Worm (Caenorhabditis elegans): ENCODE results near the gene tost-1.

The tost-1 gene

DNA sequence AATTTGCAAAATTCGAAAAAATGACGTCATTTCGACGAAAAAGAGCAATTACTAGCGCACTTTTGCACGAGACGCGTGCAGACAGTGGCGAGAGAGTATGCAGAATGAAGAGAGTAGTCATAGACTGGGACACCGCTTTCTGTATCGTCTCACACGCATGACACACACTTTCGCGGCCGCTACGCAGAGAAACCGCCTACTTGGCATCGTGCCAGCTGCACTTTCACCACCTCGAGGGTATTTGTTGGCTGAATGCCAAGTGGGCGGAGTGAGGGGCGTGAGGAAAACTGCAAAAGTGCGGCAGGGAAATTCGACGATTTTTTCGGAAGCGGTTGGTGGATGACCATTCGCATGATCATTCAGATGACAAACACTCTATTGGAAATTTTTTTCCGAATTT is 21.6 kb upstream of the tost-1 start:
- TF ChIP-seq nhr-84 (tag; optimal IDR thresholded peaks at IDR 0.05) (no peak), lin-39 (tag; optimal IDR thresholded peaks at IDR 0.05) (peak; percentile 93), fkh-8 (tag; optimal IDR thresholded peaks at IDR 0.05) (peak; percentile 100), isw-1 (GFP tag; IDR thresholded peaks at IDR 0.05) (peak; percentile 98), pqm-1 (tag; optimal IDR thresholded peaks at IDR 0.05) (peak; percentile 95), F16B12.6 (tag; optimal IDR thresholded peaks at IDR 0.05) (peak; percentile 68), nhr-90 (tag; optimal IDR thresholded peaks at IDR 0.05; ENCODE audit: poor library complexity) (peak; percentile 99), nhr-47 (tag; optimal IDR thresholded peaks at IDR 0.05) (peak; percentile 100), nhr-20 (tag; optimal IDR thresholded peaks at IDR 0.05) (peak; percentile 100), lir-3 (tag; optimal IDR thresholded peaks at IDR 0.05; ENCODE audit: poor library complexity) (peak; percentile 98), elt-3 (tag; optimal IDR thresholded peaks at IDR 0.05) (peak in 5 of 6 experiments; percentile 68 to 98 (median 97)), ets-5 (GFP tag; IDR thresholded peaks at IDR 0.05) (no peak), aly-2 (tag; optimal IDR thresholded peaks at IDR 0.05) (peak; percentile 90), grh-1 (GFP tag; IDR thresholded peaks at IDR 0.05) (peak; percentile 99), dsc-1 (tag; optimal IDR thresholded peaks at IDR 0.05) (peak; percentile 100), aha-1 (tag; optimal IDR thresholded peaks at IDR 0.05) (peak; percentile 95), fos-1 (tag; optimal IDR thresholded peaks at IDR 0.05) (peak; percentile 97), nhr-76 (tag; optimal IDR thresholded peaks at IDR 0.05) (peak; percentile 69), hpl-2 (GFP tag; optimal IDR thresholded peaks at IDR 0.05) (peak; percentile 95), mab-9 (GFP tag; IDR thresholded peaks at IDR 0.05) (peak; percentile 98), sup-37 (GFP tag; optimal IDR thresholded peaks at IDR 0.05) (peak; percentile 100), ces-1 (GFP tag; optimal IDR thresholded peaks at IDR 0.05) (peak; percentile 69), ztf-4 (tag; optimal IDR thresholded peaks at IDR 0.05) (peak; percentile 99), hlh-17 (GFP tag; optimal IDR thresholded peaks at IDR 0.05; ENCODE audit: borderline replicate concordance) (no peak), mep-1 (tag; optimal IDR thresholded peaks at IDR 0.05) (peak; percentile 96), elt-2 (tag; optimal IDR thresholded peaks at IDR 0.05) (peak; percentile 99), nhr-28 (tag; optimal IDR thresholded peaks at IDR 0.05) (no peak), unc-86 (tag; optimal IDR thresholded peaks at IDR 0.05) (peak; percentile 100), nhr-12 (tag; optimal IDR thresholded peaks at IDR 0.05) (peak; percentile 43), lin-15B (tag; optimal IDR thresholded peaks at IDR 0.05) (peak; percentile 94), lin-35 (GFP tag; optimal IDR thresholded peaks at IDR 0.05) (peak; percentile 94 to 95), efl-3 (GFP tag; optimal IDR thresholded peaks at IDR 0.05) (peak; percentile 95), pag-3 (tag; optimal IDR thresholded peaks at IDR 0.05; ENCODE audit: borderline replicate concordance, insufficient read depth) (peak; percentile 80), mef-2 (tag; optimal IDR thresholded peaks at IDR 0.05) (peak; percentile 96), lin-13 (GFP tag; optimal IDR thresholded peaks at IDR 0.05) (peak; percentile 100), nhr-11 (tag; optimal IDR thresholded peaks at IDR 0.05) (peak; percentile 94), lsy-2 (tag; optimal IDR thresholded peaks at IDR 0.05) (peak; percentile 97), dpl-1 (GFP tag; optimal IDR thresholded peaks at IDR 0.05) (peak; percentile 89 to 91 (median 89)), ceh-90 (tag; optimal IDR thresholded peaks at IDR 0.05) (peak; percentile 73), C04F5.9 (tag; optimal IDR thresholded peaks at IDR 0.05) (peak; percentile 97), mdl-1 (tag; optimal IDR thresholded peaks at IDR 0.05) (peak; percentile 45 to 99), swsn-7 (tag; optimal IDR thresholded peaks at IDR 0.05) (peak; percentile 100), vab-15 (tag; optimal IDR thresholded peaks at IDR 0.05) (peak; percentile 98), ceh-8 (GFP tag; optimal IDR thresholded peaks at IDR 0.05) (peak; percentile 99), tbx-2 (tag; optimal IDR thresholded peaks at IDR 0.05) (peak; percentile 100), zag-1 (tag; optimal IDR thresholded peaks at IDR 0.05) (peak; percentile 30), C34B4.2 (tag; optimal IDR thresholded peaks at IDR 0.05) (peak; percentile 91), C16A3.4 (tag; optimal IDR thresholded peaks at IDR 0.05) (peak; percentile 99), irx-1 (tag; optimal IDR thresholded peaks at IDR 0.05) (peak; percentile 98), ama-1 (optimal IDR thresholded peaks at IDR 0.05) (no peak), unc-98 (GFP tag; IDR thresholded peaks at IDR 0.05) (peak; percentile 80), skn-1 (tag; optimal IDR thresholded peaks at IDR 0.05) (peak; percentile 95), hlh-4 (tag; optimal IDR thresholded peaks at IDR 0.05) (peak; percentile 83)

All from whole organism, L1 larva.